Worm (Caenorhabditis elegans) whole organism, young adult: ENCODE measurements around the gene paf-2.

Experiments used
- Y67H2A.10 ChIP-seq: fragments of 200-800 bp; sonication (Bioruptor generic); conservative IDR thresholded peaks from 2 replicates; pipeline ENCODE4 v1.3.6; 2022; ENCODE audit warnings: missing genetic modification reagents, missing genetic modification characterization, missing compliant biosample characterization
- ZK185.1 ChIP-seq: sonication (generic microtip); optimal IDR thresholded peaks from 2 replicates; lab custom pipeline; 2016; ENCODE audit warnings: mild to moderate bottlenecking, missing genetic modification characterization, missing compliant biosample characterization; ENCODE audit not compliant: poor library complexity, severe bottlenecking
- ama-1 ChIP-seq, 3 experiments: fragments of 150-350 bp in 1 of 3; sonication (generic microtip) in 2 of 3; optimal IDR thresholded peaks; 2 replicates each; lab custom pipeline; 2014 to 2018; ENCODE audit warnings: missing biosample characterization in 2 of 3, missing genetic modification characterization in 2 of 3, missing genetic modification reagents in 2 of 3
- cebp-2 ChIP-seq: fragments of 200-800 bp; sonication (Bioruptor generic); IDR thresholded peaks from 2 replicates; pipeline ENCODE4 v1.3.6; 2022; ENCODE audit warnings: missing genetic modification characterization, missing compliant biosample characterization
- ceh-40 ChIP-seq: fragments of 200-800 bp; sonication (Bioruptor generic); IDR thresholded peaks from 2 replicates; pipeline ENCODE4 v1.3.6; 2022; ENCODE audit warnings: missing genetic modification characterization, missing compliant biosample characterization
- ceh-79 ChIP-seq: sonication (generic microtip); optimal IDR thresholded peaks from 2 replicates; lab custom pipeline; 2017; ENCODE audit warnings: mild to moderate bottlenecking, missing genetic modification characterization, missing compliant biosample characterization
- efl-1 ChIP-seq: fragments of 150-350 bp; optimal IDR thresholded peaks from 2 replicates; lab custom pipeline; 2014; ENCODE audit warnings: missing biosample characterization, missing genetic modification reagents, missing genetic modification characterization
- hrde-1 ChIP-seq: sonication (generic microtip); optimal IDR thresholded peaks from 2 replicates; lab custom pipeline; 2016; ENCODE audit warnings: missing genetic modification characterization, mild to moderate bottlenecking, missing compliant biosample characterization, moderate library complexity, missing genotype, missing genetic modification reagents, borderline replicate concordance
- madf-6 ChIP-seq: fragments of 200-800 bp; sonication (Bioruptor generic); IDR thresholded peaks from 2 replicates; pipeline ENCODE4 v1.3.6; 2022; ENCODE audit warnings: missing genetic modification reagents, missing genetic modification characterization, missing compliant biosample characterization
- madf-8 ChIP-seq: fragments of 200-800 bp; sonication (Bioruptor generic); conservative IDR thresholded peaks from 2 replicates; pipeline ENCODE4 v1.3.6; 2022; ENCODE audit warnings: missing genetic modification reagents, missing genetic modification characterization, missing compliant biosample characterization
- nhr-80 ChIP-seq: sonication (generic microtip); optimal IDR thresholded peaks from 2 replicates; lab custom pipeline; 2016; ENCODE audit warnings: missing genetic modification characterization, missing compliant biosample characterization
- tbp1 ChIP-seq: fragments of 200-800 bp; sonication (Bioruptor generic); optimal IDR thresholded peaks from 2 replicates; lab custom pipeline; 2018; ENCODE audit warnings: mild to moderate bottlenecking, missing genetic modification characterization, missing compliant biosample characterization
- tlf-1 ChIP-seq: fragments of 200-800 bp; sonication (Bioruptor generic); optimal IDR thresholded peaks from 2 replicates; lab custom pipeline; 2018; ENCODE audit warnings: mild to moderate bottlenecking, missing genetic modification characterization, missing compliant biosample characterization
- ztf-25 ChIP-seq: fragments of 200-800 bp; sonication (Bioruptor generic); IDR thresholded peaks from 2 replicates; pipeline ENCODE4 v1.3.6; 2022; ENCODE audit warnings: missing genetic modification reagents, missing genetic modification characterization, missing compliant biosample characterization

ce11 chrX:4303200-4303599, 5.7 kb upstream of the paf-2 start:
- TF ChIP-seq madf-6 (GFP tag; lab: Robert Waterston, UW) (no peak), nhr-80 (no peak), ztf-25 (GFP tag; lab: Robert Waterston, UW) (no peak), ceh-40 (GFP tag; lab: Robert Waterston, UW) (no peak), tlf-1 (GFP tag; lab: Kevin White, UChicago) (no peak), hrde-1 (tag; lab: Kevin White, UChicago) (no peak), efl-1 (no peak), madf-8 (GFP tag; lab: Robert Waterston, UW) (no peak), Y67H2A.10 (GFP tag; lab: Robert Waterston, UW) (no peak), cebp-2 (no peak), ceh-79 (tag; lab: Kevin White, UChicago) (no peak), ZK185.1 (tag; lab: Kevin White, UChicago) (no peak), tbp1 (GFP tag; lab: Kevin White, UChicago) (no peak), ama-1 (optimal IDR thresholded peaks at IDR 0.05; lab: Kevin White, UChicago) (no peak), ama-1 (GFP tag; optimal IDR thresholded peaks at IDR 0.05; lab: Kevin White, UChicago) (no peak)
